Fruit fly (Drosophila melanogaster) Kc167 (cell line): ENCODE results near the gene elg1.

Experiments
- Myc ChIP-seq: fragments of >200 bp; optimal IDR thresholded peaks from 2 replicates; lab custom pipeline; 2017; ENCODE audit warnings: missing external identifiers
- Sin3A ChIP-seq: fragments of >200 bp; optimal IDR thresholded peaks from 2 replicates; lab custom pipeline; 2018; ENCODE audit warnings: missing external identifiers
- h ChIP-seq: fragments of >200 bp; optimal IDR thresholded peaks from 3 replicates; lab custom pipeline; 2018; ENCODE audit warnings: missing external identifiers
- insv ChIP-seq: fragments of >200 bp; optimal IDR thresholded peaks from 3 replicates; lab custom pipeline; 2018; ENCODE audit warnings: missing external identifiers
- ttk ChIP-seq: sonication (Bioruptor generic); optimal IDR thresholded peaks from 2 replicates; lab custom pipeline; 2017; ENCODE audit warnings: missing external identifiers

DNA sequence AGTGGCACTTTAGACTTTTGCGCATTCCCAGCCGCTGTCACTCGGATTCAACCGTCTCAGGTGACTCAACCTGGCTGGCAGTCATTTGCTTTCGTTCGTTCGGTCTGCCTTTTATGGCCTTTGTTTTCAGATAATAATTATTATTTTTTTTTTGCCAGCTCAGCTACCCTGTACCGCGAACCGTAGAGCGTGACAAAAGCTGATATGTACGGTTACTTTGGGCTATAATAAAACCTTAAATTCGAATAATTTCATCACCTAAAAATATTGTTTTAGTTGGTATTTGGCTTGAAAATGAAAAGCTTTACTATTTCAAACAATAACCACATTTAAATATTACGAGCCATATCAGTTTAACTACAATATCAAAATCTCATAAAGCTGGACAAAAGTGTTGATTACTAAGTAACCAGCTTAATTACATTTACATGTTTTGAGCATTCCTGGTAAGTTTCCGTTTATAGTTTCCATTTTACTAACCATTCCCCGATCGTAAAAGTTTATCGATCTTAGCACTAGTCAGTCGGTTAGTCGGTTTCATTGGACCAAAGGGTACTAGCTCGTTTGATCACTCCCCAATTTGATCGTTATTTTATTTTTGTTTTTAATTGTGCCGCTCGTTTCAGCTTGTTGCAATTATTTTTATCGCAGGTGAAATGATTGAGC lies 19.2 kb downstream of the elg1 start:
- no peak for TF ChIP-seq Sin3A (lab: Kevin White, UChicago)
- no peak for TF ChIP-seq h (lab: Kevin White, UChicago)
- no peak for TF ChIP-seq insv (lab: Kevin White, UChicago)
- TF ChIP-seq ttk (lab: Kevin White, UChicago), result no peak
- TF ChIP-seq Myc (lab: Kevin White, UChicago), result no peak
